Worm (Caenorhabditis elegans) whole organism, L4/young adult: ENCODE measurements around the gene srh-8.

Source experiments
- dao-5 ChIP-seq: sonication (generic microtip); optimal IDR thresholded peaks from 2 replicates; lab custom pipeline; 2016; ENCODE audit warnings: missing genotype, missing genetic modification characterization, moderate library complexity, missing compliant biosample characterization
- him-1 ChIP-seq: sonication (generic microtip); optimal IDR thresholded peaks from 2 replicates; lab custom pipeline; 2016; ENCODE audit warnings: missing genotype, missing genetic modification reagents, missing genetic modification characterization, missing compliant biosample characterization

ce11 chrV:4019188-4019587, 13.9 kb downstream of the srh-8 start, which contains the start of gene K09D9.3:
- no peak for TF ChIP-seq dao-5 (tag; lab: Kevin White, UChicago)
- TF ChIP-seq him-1 (tag; lab: Kevin White, UChicago): no peak
